Worm (Caenorhabditis elegans) whole organism, young adult: ENCODE data around the gene gtap-2.

Experiments used
- hlh-12 ChIP-seq: sonication (generic microtip); optimal IDR thresholded peaks from 2 replicates; lab custom pipeline; 2016; ENCODE audit warnings: missing genetic modification characterization, missing compliant biosample characterization
- sptf-2 ChIP-seq: fragments of 200-800 bp; sonication (Bioruptor generic); optimal IDR thresholded peaks from 2 replicates; lab custom pipeline; 2018; ENCODE audit warnings: mild to moderate bottlenecking, missing genetic modification characterization, missing compliant biosample characterization

ce11 chrIII:9804997-9805610, 3.2 kb upstream of the gtap-2 start, which contains the start of gene riok-3:
- TF ChIP-seq sptf-2 (GFP tag; lab: Kevin White, UChicago) (no peak), hlh-12 (tag; lab: Kevin White, UChicago) (no peak)
